Fruit fly (Drosophila melanogaster): ENCODE data around the gene ifc.

Gene ifc

dm6 chr2L:5980862-5981432 lies 5.2 kb upstream of the ifc start, which contains the start of gene chic (continued):
- peak; percentile 61 for TF ChIP-seq Jarid2 (GFP tag; optimal IDR thresholded peaks at IDR 0.05)
- TF ChIP-seq ems (GFP tag; optimal IDR thresholded peaks at IDR 0.05): no peak
- peak; percentile 12 for TF ChIP-seq dmrt99B (tag; optimal IDR thresholded peaks at IDR 0.05)
- peak; percentile 73 for TF ChIP-seq CG1603 (tag; optimal IDR thresholded peaks at IDR 0.05)
- TF ChIP-seq bsh (GFP tag; optimal IDR thresholded peaks at IDR 0.05): peak in 1 of 2 experiments; percentile 19

DNA sequence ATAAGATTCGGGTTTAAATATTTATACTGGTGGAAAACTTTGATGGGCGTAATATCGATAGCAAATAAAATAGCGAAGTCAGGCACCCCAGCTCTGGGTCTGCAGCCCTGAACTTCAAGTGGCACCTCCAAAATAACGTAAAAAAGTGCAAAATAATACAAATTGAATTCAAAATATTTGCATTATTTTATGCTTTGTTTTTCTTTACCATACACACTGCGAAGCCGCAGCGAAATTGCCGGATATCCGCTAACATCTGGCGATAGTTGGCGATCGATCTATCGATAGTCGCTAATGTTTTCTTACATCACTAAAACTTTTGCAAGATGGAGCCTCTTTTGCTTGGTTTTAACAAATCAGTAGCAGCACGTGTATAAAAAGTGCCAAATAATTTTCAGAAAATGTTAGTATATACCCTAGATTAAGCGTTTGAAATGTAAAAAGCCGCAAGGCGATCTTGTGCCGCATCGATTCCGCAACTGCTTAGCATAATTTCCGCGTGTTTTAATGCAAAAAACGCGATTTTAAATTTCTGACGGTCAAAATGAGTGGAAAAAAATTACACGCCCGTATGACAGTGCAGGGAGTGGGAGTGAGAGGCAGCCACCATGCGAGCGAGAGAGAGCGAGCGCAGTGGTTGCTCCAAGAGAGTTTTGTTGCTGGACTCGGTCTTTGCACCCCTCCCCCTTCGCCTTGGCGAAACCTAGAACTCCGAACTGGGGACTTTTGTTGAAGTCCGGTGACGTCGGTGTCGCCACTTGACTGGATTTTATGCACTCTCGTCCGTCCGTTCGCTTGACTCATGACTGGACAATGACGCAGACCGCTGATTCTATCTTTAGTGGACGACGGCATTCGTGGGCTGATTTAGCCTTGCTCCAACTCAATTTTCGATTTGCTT lies 4.5 kb upstream of the ifc start, which contains the start of gene eIF4A:
Gene eIF4A, plus strand, starts transcription at position 332 of the 901 bp plus-strand sequence.
- TF ChIP-seq CG7372 (GFP tag; IDR thresholded peaks at IDR 0.05) (no peak), ewg (GFP tag; optimal IDR thresholded peaks at IDR 0.05) (no peak), run (tag; optimal IDR thresholded peaks at IDR 0.05) (no peak), CG18599 (GFP tag; optimal IDR thresholded peaks at IDR 0.05) (peak; percentile 11), dan (GFP tag; IDR thresholded peaks at IDR 0.05) (no peak), CG1529 (GFP tag; optimal IDR thresholded peaks at IDR 0.05) (peak; percentile 0), CG17829 (tag; optimal IDR thresholded peaks at IDR 0.05) (peak; percentile 12), CG18619 (GFP tag; optimal IDR thresholded peaks at IDR 0.05) (peak; percentile 47), CG18764 (GFP tag; optimal IDR thresholded peaks at IDR 0.05) (no peak), danr (GFP tag; IDR thresholded peaks at IDR 0.05) (no peak), E2f1 (GFP tag; IDR thresholded peaks at IDR 0.05) (no peak), vvl (GFP tag; IDR thresholded peaks at IDR 0.05) (no peak), Stat92E (GFP tag; optimal IDR thresholded peaks at IDR 0.05) (peak in 1 of 3 experiments; percentile 2), twi (tag; optimal IDR thresholded peaks at IDR 0.05) (peak; percentile 45), CG6272 (GFP tag; IDR thresholded peaks at IDR 0.05) (0 out of 2 replicates have a peak, but pooled peaks have one; percentile 43), CG8359 (GFP tag; optimal IDR thresholded peaks at IDR 0.05; ENCODE audit: borderline replicate concordance) (no peak), ase (GFP tag; IDR thresholded peaks at IDR 0.05) (no peak), Nf-YA (GFP tag; IDR thresholded peaks at IDR 0.05) (no peak), aop (GFP tag; IDR thresholded peaks at IDR 0.05) (no peak), CG15269 (tag; optimal IDR thresholded peaks at IDR 0.05) (no peak), Oaz (GFP tag; IDR thresholded peaks at IDR 0.05) (no peak), CG10366 (GFP tag; IDR thresholded peaks at IDR 0.05) (no peak), CG14667 (GFP tag; IDR thresholded peaks at IDR 0.05) (no peak), zf30C (GFP tag; optimal IDR thresholded peaks at IDR 0.05) (no peak), bbx (GFP tag; IDR thresholded peaks at IDR 0.05; ENCODE audit: partially characterized antibody) (no peak), Taf1 (GFP tag; IDR thresholded peaks at IDR 0.05) (no peak), CG8478 (optimal IDR thresholded peaks at IDR 0.05) (no peak), fu2 (GFP tag; optimal IDR thresholded peaks at IDR 0.05) (no peak), nerfin-2 (GFP tag; IDR thresholded peaks at IDR 0.05; ENCODE audit: partially characterized antibody) (no peak), Bgb (GFP tag; IDR thresholded peaks at IDR 0.05; ENCODE audit: partially characterized antibody) (no peak), CG10267 (tag; optimal IDR thresholded peaks at IDR 0.05) (peak; percentile 38), nerfin-1 (tag; optimal IDR thresholded peaks at IDR 0.05) (no peak), wor (GFP tag; IDR thresholded peaks at IDR 0.05) (no peak), Asciz (GFP tag; optimal IDR thresholded peaks at IDR 0.05) (peak; percentile 23), bowl (GFP tag; IDR thresholded peaks at IDR 0.05) (no peak), CG7357 (GFP tag; IDR thresholded peaks at IDR 0.05) (no peak), CG17361 (GFP tag; IDR thresholded peaks at IDR 0.05) (no peak), CG12659 (GFP tag; optimal IDR thresholded peaks at IDR 0.05) (peak; percentile 54), ci (GFP tag; IDR thresholded peaks at IDR 0.05) (no peak), CG11695 (GFP tag; IDR thresholded peaks at IDR 0.05) (no peak), CG1647 (GFP tag; optimal IDR thresholded peaks at IDR 0.05) (no peak)

Measured in whole organism, embryonic.